Fruit fly (Drosophila melanogaster): ENCODE results near the gene Spt3.

- TF ChIP-seq Eip75B (GFP tag; optimal IDR thresholded peaks at IDR 0.05): no peak
- TF ChIP-seq CG11902 (GFP tag; optimal IDR thresholded peaks at IDR 0.05): no peak
- TF ChIP-seq Eip93F (GFP tag; optimal IDR thresholded peaks at IDR 0.05): no peak
- no peak for TF ChIP-seq eg (GFP tag; IDR thresholded peaks at IDR 0.05)
- TF ChIP-seq dsx (GFP tag; optimal IDR thresholded peaks at IDR 0.05; ENCODE audit: poor library complexity, severe bottlenecking): no peak
- TF ChIP-seq cyc (GFP tag; optimal IDR thresholded peaks at IDR 0.05): no peak
- no peak for TF ChIP-seq CG9139 (GFP tag; optimal IDR thresholded peaks at IDR 0.05)
- no peak for TF ChIP-seq CG11762 (GFP tag; optimal IDR thresholded peaks at IDR 0.05; ENCODE audit: insufficient read depth)
- no peak for TF ChIP-seq Eip78C (GFP tag)
- no peak for TF ChIP-seq spab (GFP tag; optimal IDR thresholded peaks at IDR 0.05)
These were observed 38.7 kb upstream of the Spt3 start for dm6 chr3R:11978278-11978677.
